Fruit fly (Drosophila melanogaster) Kc167 (cell line): ENCODE results near the gene CG44303.

ENCODE experiments used
- Myc ChIP-seq: fragments of >200 bp; optimal IDR thresholded peaks from 2 replicates; lab custom pipeline; 2017; ENCODE audit warnings: missing external identifiers
- Sin3A ChIP-seq: fragments of >200 bp; optimal IDR thresholded peaks from 2 replicates; lab custom pipeline; 2018; ENCODE audit warnings: missing external identifiers
- h ChIP-seq: fragments of >200 bp; optimal IDR thresholded peaks from 3 replicates; lab custom pipeline; 2018; ENCODE audit warnings: missing external identifiers
- insv ChIP-seq: fragments of >200 bp; optimal IDR thresholded peaks from 3 replicates; lab custom pipeline; 2018; ENCODE audit warnings: missing external identifiers
- psq ChIP-seq: fragments of >200 bp; optimal IDR thresholded peaks from 2 replicates; lab custom pipeline; 2017; ENCODE audit warnings: missing external identifiers
- ttk ChIP-seq: sonication (Bioruptor generic); optimal IDR thresholded peaks from 2 replicates; lab custom pipeline; 2017; ENCODE audit warnings: missing external identifiers

The CG44303 gene

dm6 chrX:6656626-6657558 lies 30.3 kb downstream of the CG44303 start:
- TF ChIP-seq Myc = no peak
- no peak for TF ChIP-seq ttk (lab: Kevin White, UChicago)
- TF ChIP-seq h (lab: Kevin White, UChicago) = no peak
- no peak for TF ChIP-seq psq (lab: Kevin White, UChicago)
- no peak for TF ChIP-seq Sin3A
- no peak for TF ChIP-seq insv

- TF ChIP-seq Sin3A = no peak
- no peak for TF ChIP-seq psq (lab: Kevin White, UChicago)
- no peak for TF ChIP-seq ttk (lab: Kevin White, UChicago)
- TF ChIP-seq h (lab: Kevin White, UChicago) = no peak
- no peak for TF ChIP-seq Myc
Observed at dm6 chrX:6656023-6656594, 31.1 kb downstream of the CG44303 start.

- TF ChIP-seq Myc (no peak), insv (no peak), psq (lab: Kevin White, UChicago) (no peak), Sin3A (no peak), h (lab: Kevin White, UChicago) (no peak), ttk (lab: Kevin White, UChicago) (no peak)
Observed at dm6 chrX:6654198-6654831, 32.9 kb downstream of the CG44303 start, which contains the start of the genes CG3226 and Cdc7. TSS of gene CG3226 (minus strand) at chrX:6654248. TSS of gene Cdc7 (plus strand) at chrX:6654541.

dm6 chrX:6646846-6647245 lies 40.4 kb downstream of the CG44303 start:
- TF ChIP-seq h (lab: Kevin White, UChicago) (no peak), Myc (no peak), Sin3A (no peak), insv (no peak), psq (lab: Kevin White, UChicago) (no peak), ttk (lab: Kevin White, UChicago) (no peak)

- TF ChIP-seq insv = no peak
- no peak for TF ChIP-seq h (lab: Kevin White, UChicago)
- TF ChIP-seq psq (lab: Kevin White, UChicago) = no peak
- no peak for TF ChIP-seq ttk (lab: Kevin White, UChicago)
- no peak for TF ChIP-seq Myc
- no peak for TF ChIP-seq Sin3A
Observed at dm6 chrX:6642593-6643257, 44.5 kb downstream of the CG44303 start.

- no peak for TF ChIP-seq Sin3A
- no peak for TF ChIP-seq insv
- TF ChIP-seq h (lab: Kevin White, UChicago) = no peak
- no peak for TF ChIP-seq Myc
- no peak for TF ChIP-seq ttk (lab: Kevin White, UChicago)
- TF ChIP-seq psq (lab: Kevin White, UChicago) = no peak
Observed at dm6 chrX:6641602-6642001, 45.6 kb downstream of the CG44303 start.

dm6 chrX:6638123-6638522 lies 49.1 kb downstream of the CG44303 start:
- TF ChIP-seq ttk (lab: Kevin White, UChicago) (no peak), psq (lab: Kevin White, UChicago) (no peak), insv (no peak)
